Worm (Caenorhabditis elegans) whole organism, L3 larva: ENCODE data around the gene ZK686.3.

Experiments
- R02D3.7 ChIP-seq: fragments of 150-350 bp; optimal IDR thresholded peaks from 2 replicates; lab custom pipeline; 2014; ENCODE audit warnings: missing biosample characterization, missing genetic modification characterization
- ama-1 ChIP-seq: fragments of 150-350 bp; optimal IDR thresholded peaks from 2 replicates; lab custom pipeline; 2018
- ceh-16 ChIP-seq: sonication (generic microtip); optimal IDR thresholded peaks from 2 replicates; lab custom pipeline; 2017; ENCODE audit warnings: missing biosample characterization, missing genetic modification characterization
- ceh-9 ChIP-seq: sonication (generic microtip); optimal IDR thresholded peaks from 2 replicates; lab custom pipeline; 2018; ENCODE audit warnings: missing biosample characterization, missing genetic modification characterization
- daf-12 ChIP-seq: fragments of 150-350 bp; optimal IDR thresholded peaks from 2 replicates; lab custom pipeline; 2014; ENCODE audit warnings: missing biosample characterization, missing genetic modification reagents, missing genetic modification characterization
- egl-27 ChIP-seq: sonication (generic microtip); optimal IDR thresholded peaks from 4 replicates; lab custom pipeline; 2017; ENCODE audit warnings: missing biosample characterization, missing genetic modification reagents, missing genetic modification characterization
- egl-5 ChIP-seq: fragments of 150-350 bp; optimal IDR thresholded peaks from 2 replicates; lab custom pipeline; 2017; ENCODE audit warnings: missing biosample characterization, missing genetic modification reagents, missing genetic modification characterization, inconsistent platforms
- elt-1 ChIP-seq: fragments of 150-350 bp; optimal IDR thresholded peaks from 2 replicates; lab custom pipeline; 2014; ENCODE audit warnings: missing biosample characterization, missing genetic modification characterization
- elt-2 ChIP-seq: sonication (generic microtip); optimal IDR thresholded peaks from 2 replicates; lab custom pipeline; 2016; ENCODE audit warnings: missing genetic modification reagents, mild to moderate bottlenecking, missing genetic modification characterization, missing compliant biosample characterization
- elt-3 ChIP-seq, 3 experiments: fragments of 150-350 bp in 1 of 3; sonication (generic microtip) in 2 of 3; optimal IDR thresholded peaks; 2 replicates in 2 of 3; 4 replicates in 1 of 3; lab custom pipeline; 2014 to 2017; ENCODE audit warnings: missing biosample characterization in 3 of 3, missing genetic modification characterization in 3 of 3
- fkh-10 ChIP-seq: sonication (generic microtip); optimal IDR thresholded peaks from 2 replicates; lab custom pipeline; 2017; ENCODE audit warnings: missing biosample characterization, missing genetic modification reagents, missing genetic modification characterization
- fkh-2 ChIP-seq: fragments of 150-350 bp; optimal IDR thresholded peaks from 2 replicates; lab custom pipeline; 2014; ENCODE audit warnings: missing biosample characterization, missing genetic modification reagents, missing genetic modification characterization
- fos-1 ChIP-seq: fragments of 150-350 bp; optimal IDR thresholded peaks from 2 replicates; lab custom pipeline; 2014; ENCODE audit warnings: missing biosample characterization, missing genetic modification characterization
- hmg-11 ChIP-seq: sonication (generic microtip); optimal IDR thresholded peaks from 2 replicates; lab custom pipeline; 2016; ENCODE audit warnings: missing genetic modification characterization, missing compliant biosample characterization
- lin-15B ChIP-seq: fragments of 150-350 bp; optimal IDR thresholded peaks from 2 replicates; lab custom pipeline; 2014; ENCODE audit warnings: missing biosample characterization, missing genetic modification characterization
- lin-39 ChIP-seq: fragments of 150-350 bp; optimal IDR thresholded peaks from 2 replicates; lab custom pipeline; 2018; ENCODE audit warnings: missing biosample characterization, missing genetic modification reagents, missing genetic modification characterization
- mdl-1 ChIP-seq: fragments of 150-350 bp; optimal IDR thresholded peaks from 2 replicates; lab custom pipeline; 2014; ENCODE audit warnings: missing biosample characterization, missing genetic modification characterization
- mml-1 ChIP-seq: fragments of 150-350 bp; sonication (generic microtip); optimal IDR thresholded peaks from 3 replicates; lab custom pipeline; 2014; ENCODE audit warnings: missing biosample characterization, missing genetic modification characterization
- nfya-1 ChIP-seq: sonication (generic microtip); optimal IDR thresholded peaks from 2 replicates; lab custom pipeline; 2017; ENCODE audit warnings: missing genetic modification characterization, mild to moderate bottlenecking, missing compliant biosample characterization, antibody characterized with exemption, moderate library complexity; ENCODE audit not compliant: insufficient read depth
- nhr-11 ChIP-seq: fragments of 150-350 bp; optimal IDR thresholded peaks from 2 replicates; lab custom pipeline; 2014; ENCODE audit warnings: missing biosample characterization, missing genetic modification characterization
- nhr-12 ChIP-seq: fragments of 150-350 bp; optimal IDR thresholded peaks from 2 replicates; lab custom pipeline; 2014; ENCODE audit warnings: missing biosample characterization, missing genetic modification characterization
- nhr-23 ChIP-seq: fragments of 150-350 bp; optimal IDR thresholded peaks from 2 replicates; lab custom pipeline; 2014; ENCODE audit warnings: missing biosample characterization, missing genetic modification reagents, missing genetic modification characterization
- nhr-25 ChIP-seq: sonication (generic microtip); optimal IDR thresholded peaks from 2 replicates; lab custom pipeline; 2017; ENCODE audit warnings: missing biosample characterization, missing genetic modification characterization
- nhr-28 ChIP-seq: fragments of 150-350 bp; optimal IDR thresholded peaks from 2 replicates; lab custom pipeline; 2014; ENCODE audit warnings: missing biosample characterization, missing genetic modification characterization
- nhr-67 ChIP-seq: fragments of 150-350 bp; optimal IDR thresholded peaks from 2 replicates; lab custom pipeline; 2014; ENCODE audit warnings: missing biosample characterization, missing genetic modification characterization
- nhr-76 ChIP-seq: fragments of 150-350 bp; sonication (generic microtip); optimal IDR thresholded peaks from 5 replicates; lab custom pipeline; 2014; ENCODE audit warnings: missing biosample characterization, missing genetic modification characterization
- nhr-77 ChIP-seq: fragments of 150-350 bp; optimal IDR thresholded peaks from 2 replicates; lab custom pipeline; 2014; ENCODE audit warnings: missing biosample characterization, missing genetic modification characterization
- pha-4 ChIP-seq: fragments of 150-350 bp; optimal IDR thresholded peaks from 2 replicates; lab custom pipeline; 2014; ENCODE audit warnings: missing biosample characterization, missing genetic modification reagents, missing genetic modification characterization
- pqm-1 ChIP-seq: fragments of 150-350 bp; optimal IDR thresholded peaks from 2 replicates; lab custom pipeline; 2017; ENCODE audit warnings: missing biosample characterization, missing genetic modification characterization, inconsistent platforms
- sea-2 ChIP-seq: fragments of 150-350 bp; sonication (generic microtip); optimal IDR thresholded peaks from 4 replicates; lab custom pipeline; 2014; ENCODE audit warnings: missing biosample characterization, missing genetic modification reagents, missing genetic modification characterization
- skn-1 ChIP-seq: fragments of 150-350 bp; optimal IDR thresholded peaks from 2 replicates; lab custom pipeline; 2014; ENCODE audit warnings: missing biosample characterization, missing genetic modification characterization
- tbx-2 ChIP-seq: sonication (generic microtip); optimal IDR thresholded peaks from 2 replicates; lab custom pipeline; 2016; ENCODE audit warnings: mild to moderate bottlenecking, missing genetic modification characterization, missing compliant biosample characterization
- unc-39 ChIP-seq: sonication (generic microtip); optimal IDR thresholded peaks from 4 replicates; lab custom pipeline; 2017; ENCODE audit warnings: missing biosample characterization, missing genetic modification characterization
- unc-62 ChIP-seq: fragments of 150-350 bp; sonication (generic microtip); optimal IDR thresholded peaks from 4 replicates; lab custom pipeline; 2014; ENCODE audit warnings: missing biosample characterization, missing genetic modification reagents, missing genetic modification characterization
- ztf-11 ChIP-seq: fragments of 150-350 bp; optimal IDR thresholded peaks from 2 replicates; lab custom pipeline; 2014; ENCODE audit warnings: missing biosample characterization, missing genetic modification characterization

ZK686.3 gene

ce11 chrIII:7809033-7809432, 40.2 kb upstream of the ZK686.3 start:
- TF ChIP-seq nfya-1 (tag; lab: Kevin White, UChicago): peak; percentile 11
- TF ChIP-seq ceh-9 (tag; lab: Kevin White, UChicago): no peak
- TF ChIP-seq ama-1 (lab: Kevin White, UChicago): no peak
- no peak for TF ChIP-seq pha-4 (tag; lab: Kevin White, UChicago)
- peak; percentile 98 for TF ChIP-seq egl-5 (tag; lab: Kevin White, UChicago)

ce11 chrIII:7806947-7807346, 38.1 kb upstream of the ZK686.3 start:
- no peak for TF ChIP-seq nhr-76
- TF ChIP-seq ama-1 (lab: Kevin White, UChicago): no peak
- TF ChIP-seq unc-62 (GFP tag; lab: Kevin White, UChicago): no peak
- no peak for TF ChIP-seq nfya-1 (tag; lab: Kevin White, UChicago)
- no peak for TF ChIP-seq egl-27
- peak; percentile 100 for TF ChIP-seq egl-5 (tag; lab: Kevin White, UChicago)
- TF ChIP-seq, all 47 proteins: peak for 1

ce11 chrIII:7805253-7805652, 36.4 kb upstream of the ZK686.3 start:
- TF ChIP-seq pqm-1 (tag; lab: Kevin White, UChicago): no peak
- peak; percentile 98 for TF ChIP-seq egl-5 (tag; lab: Kevin White, UChicago)

- TF ChIP-seq unc-39 (tag; lab: Kevin White, UChicago) (no peak), mml-1 (no peak), skn-1 (tag; lab: Kevin White, UChicago) (no peak), fkh-2 (no peak), elt-3 (tag; optimal IDR thresholded peaks at IDR 0.05; lab: Kevin White, UChicago) (no peak), tbx-2 (tag; lab: Kevin White, UChicago) (no peak), lin-15B (tag; lab: Kevin White, UChicago) (no peak), nhr-11 (tag; lab: Kevin White, UChicago) (no peak), elt-2 (tag; lab: Kevin White, UChicago) (no peak), hmg-11 (tag; lab: Kevin White, UChicago) (no peak), pha-4 (tag; lab: Kevin White, UChicago) (no peak), ceh-9 (tag; lab: Kevin White, UChicago) (no peak), ztf-11 (no peak), nhr-25 (tag; lab: Kevin White, UChicago) (no peak), ceh-16 (tag; lab: Kevin White, UChicago) (no peak), sea-2 (GFP tag; lab: Kevin White, UChicago) (no peak), nfya-1 (tag; lab: Kevin White, UChicago) (no peak), ama-1 (lab: Kevin White, UChicago) (no peak), nhr-12 (tag; lab: Kevin White, UChicago) (no peak)
- TF ChIP-seq, all 47 proteins: peak for 0
Observed at ce11 chrIII:7795311-7795710, 26.4 kb upstream of the ZK686.3 start, which contains the start of gene cyk-7. Gene cyk-7, minus strand, starts transcription at chrIII:7795409.

ce11 chrIII:7792970-7793369, 24.1 kb upstream of the ZK686.3 start:
- peak; percentile 20 for TF ChIP-seq nfya-1 (tag; lab: Kevin White, UChicago)
- TF ChIP-seq nhr-67 (tag; lab: Kevin White, UChicago): no peak
- no peak for TF ChIP-seq ama-1 (lab: Kevin White, UChicago)

- TF ChIP-seq nfya-1 (tag; lab: Kevin White, UChicago) (peak; percentile 97), fkh-2 (no peak)
Observed at ce11 chrIII:7792209-7792608, 23.3 kb upstream of the ZK686.3 start.

ce11 chrIII:7790522-7790921, 21.7 kb upstream of the ZK686.3 start:
- TF ChIP-seq nfya-1 (tag; lab: Kevin White, UChicago) (peak; percentile 65), egl-27 (no peak), ztf-11 (no peak), nhr-12 (tag; lab: Kevin White, UChicago) (no peak)

- TF ChIP-seq nhr-28 (tag; lab: Kevin White, UChicago) (no peak), sea-2 (GFP tag; lab: Kevin White, UChicago) (no peak), nhr-77 (no peak), R02D3.7 (no peak), lin-39 (tag; lab: Kevin White, UChicago) (no peak), hmg-11 (tag; lab: Kevin White, UChicago) (no peak), nhr-25 (tag; lab: Kevin White, UChicago) (no peak), elt-3 (tag; optimal IDR thresholded peaks at IDR 0.05; lab: Kevin White, UChicago) (no peak), fos-1 (tag; lab: Kevin White, UChicago) (no peak), mml-1 (no peak), elt-1 (tag; lab: Kevin White, UChicago) (no peak), lin-15B (tag; lab: Kevin White, UChicago) (no peak), daf-12 (no peak), mdl-1 (tag; lab: Kevin White, UChicago) (no peak), nfya-1 (tag; lab: Kevin White, UChicago) (no peak), nhr-23 (tag; lab: Kevin White, UChicago) (no peak), fkh-10 (GFP tag; lab: Kevin White, UChicago) (no peak)
Observed at ce11 chrIII:7788410-7788809, 19.5 kb upstream of the ZK686.3 start.
